Worm (Caenorhabditis elegans) whole organism, L3 larva: ENCODE results near the gene ZC13.2.

Experiments used
- jun-1 ChIP-seq: fragments of 150-350 bp; optimal IDR thresholded peaks from 2 replicates; lab custom pipeline; 2014; ENCODE audit warnings: missing biosample characterization, missing genetic modification reagents, missing genetic modification characterization
- pha-4 ChIP-seq: fragments of 150-350 bp; optimal IDR thresholded peaks from 2 replicates; lab custom pipeline; 2014; ENCODE audit warnings: missing biosample characterization, missing genetic modification reagents, missing genetic modification characterization

DNA sequence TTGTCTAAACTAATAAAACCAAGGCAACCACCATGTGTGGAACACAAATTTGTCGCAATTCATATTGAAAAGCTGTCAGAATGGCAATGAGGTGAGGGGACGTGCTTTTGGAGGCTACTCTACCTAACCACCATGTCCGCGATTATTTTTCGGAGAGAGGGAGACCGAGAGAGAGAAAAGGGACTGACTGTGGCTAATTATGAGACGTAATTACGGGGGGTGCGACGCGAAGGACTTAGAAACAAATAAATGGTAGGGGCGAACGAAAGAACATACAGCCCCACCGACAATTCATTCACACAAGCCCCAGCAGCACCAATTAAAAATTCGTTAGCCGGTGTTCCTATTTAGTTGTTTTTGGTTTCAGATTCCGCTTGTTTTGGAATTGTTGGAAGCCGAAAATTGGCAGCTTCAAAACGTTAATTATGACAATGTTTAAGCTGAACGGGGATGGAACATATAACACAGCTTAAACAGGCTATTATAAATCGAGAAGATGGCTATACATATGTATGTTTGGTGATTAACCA lies 27.7 kb upstream of the ZC13.2 start:
- TF ChIP-seq jun-1 (tag; lab: Kevin White, UChicago): no peak
- no peak for TF ChIP-seq pha-4 (tag; lab: Kevin White, UChicago)
